Fruit fly (Drosophila melanogaster): ENCODE data around the gene Tango10.

Tango10 gene

dm6 chrX:11736421-11736820 lies 16.4 kb downstream of the Tango10 start (continued):
- TF ChIP-seq Blimp-1 (GFP tag; optimal IDR thresholded peaks at IDR 0.05) (peak; percentile 26), slbo (GFP tag; IDR thresholded peaks at IDR 0.05) (no peak), mam (GFP tag; optimal IDR thresholded peaks at IDR 0.05) (no peak), Ptx1 (GFP tag; IDR thresholded peaks at IDR 0.05) (no peak), sisA (GFP tag; IDR thresholded peaks at IDR 0.05) (0 out of 2 replicates have a peak, but pooled peaks have one; percentile 22), klu (GFP tag; IDR thresholded peaks at IDR 0.05) (no peak), Nf-YC (tag; optimal IDR thresholded peaks at IDR 0.05) (no peak), CG3726 (GFP tag; IDR thresholded peaks at IDR 0.05) (no peak), pb (GFP tag; optimal IDR thresholded peaks at IDR 0.05) (no peak), Hmx (GFP tag; optimal IDR thresholded peaks at IDR 0.05) (no peak), CG2678 (tag; optimal IDR thresholded peaks at IDR 0.05) (no peak), gro (GFP tag; optimal IDR thresholded peaks at IDR 0.05) (no peak), unc-4 (GFP tag; IDR thresholded peaks at IDR 0.05; ENCODE audit: partially characterized antibody) (no peak), Ets65A (GFP tag) (peak; percentile 50), CG1603 (tag; optimal IDR thresholded peaks at IDR 0.05) (peak; percentile 41), gfzf (GFP tag; optimal IDR thresholded peaks at IDR 0.05) (no peak), CG6254 (GFP tag; optimal IDR thresholded peaks at IDR 0.05) (no peak), gsb-n (tag; optimal IDR thresholded peaks at IDR 0.05) (no peak), disco-r (GFP tag; optimal IDR thresholded peaks at IDR 0.05) (no peak), Hr3 (GFP tag; optimal IDR thresholded peaks at IDR 0.05) (no peak), sob (GFP tag; IDR thresholded peaks at IDR 0.05) (no peak), CHES-1-like (GFP tag; optimal IDR thresholded peaks at IDR 0.05) (no peak), cwo (GFP tag; optimal IDR thresholded peaks at IDR 0.05) (no peak), CkIIα-i1 (GFP tag; IDR thresholded peaks at IDR 0.05) (no peak), sens (GFP tag) (peak; percentile 56), H2.0 (GFP tag; IDR thresholded peaks at IDR 0.05) (no peak), CG6854 (GFP tag; optimal IDR thresholded peaks at IDR 0.05) (no peak), br (optimal IDR thresholded peaks at IDR 0.05) (no peak), CG1529 (GFP tag; optimal IDR thresholded peaks at IDR 0.05) (no peak), Adf1 (GFP tag; IDR thresholded peaks at IDR 0.05) (no peak), CG2712 (tag; optimal IDR thresholded peaks at IDR 0.05) (no peak), trh (GFP tag; optimal IDR thresholded peaks at IDR 0.05) (no peak), lbe (GFP tag; optimal IDR thresholded peaks at IDR 0.05) (no peak), CG5180 (GFP tag; optimal IDR thresholded peaks at IDR 0.05) (no peak), hb (GFP tag; IDR thresholded peaks at IDR 0.05; ENCODE audit: partially characterized antibody) (no peak), stc (GFP tag; IDR thresholded peaks at IDR 0.05) (no peak), CG1647 (GFP tag; optimal IDR thresholded peaks at IDR 0.05) (no peak), tna (GFP tag; IDR thresholded peaks at IDR 0.05; ENCODE audit: partially characterized antibody) (no peak), croc (GFP tag; conservative IDR thresholded peaks at IDR 0.05) (no peak), Rfx (GFP tag; IDR thresholded peaks at IDR 0.05) (no peak), kah (GFP tag; optimal IDR thresholded peaks at IDR 0.05) (no peak), C15 (GFP tag; IDR thresholded peaks at IDR 0.05) (no peak), Aef1 (GFP tag; IDR thresholded peaks at IDR 0.05) (no peak), CG12071 (GFP tag; optimal IDR thresholded peaks at IDR 0.05) (no peak), Dp (GFP tag; optimal IDR thresholded peaks at IDR 0.05) (no peak), Dref (GFP tag; IDR thresholded peaks at IDR 0.05) (no peak), ac (GFP tag; optimal IDR thresholded peaks at IDR 0.05) (no peak), CG17912 (GFP tag; optimal IDR thresholded peaks at IDR 0.05) (no peak), Sox102F (GFP tag; optimal IDR thresholded peaks at IDR 0.05) (peak; percentile 18), E2f2 (GFP tag; IDR thresholded peaks at IDR 0.05) (no peak), Xrp1 (GFP tag; IDR thresholded peaks at IDR 0.05) (peak; percentile 33; the same call in 1 of the 2 replicates), CG6272 (GFP tag; IDR thresholded peaks at IDR 0.05) (no peak), repo (GFP tag; optimal IDR thresholded peaks at IDR 0.05) (no peak)
